Worm (Caenorhabditis elegans) whole organism, young adult: ENCODE results near the gene exc-1.

Source experiments
- F33H1.4 ChIP-seq: fragments of 200-800 bp; sonication (Bioruptor generic); IDR thresholded peaks from 2 replicates; pipeline ENCODE4 v1.3.6; 2022; ENCODE audit warnings: missing genetic modification reagents, missing genetic modification characterization, missing compliant biosample characterization
- F57C9.4 ChIP-seq: sonication (generic microtip); optimal IDR thresholded peaks from 2 replicates; lab custom pipeline; 2017; ENCODE audit warnings: mild to moderate bottlenecking, missing genetic modification characterization, missing compliant biosample characterization
- ama-1 ChIP-seq, 3 experiments: fragments of 150-350 bp in 1 of 3; sonication (generic microtip) in 2 of 3; optimal IDR thresholded peaks; 2 replicates each; lab custom pipeline; 2014 to 2018; ENCODE audit warnings: missing biosample characterization in 2 of 3, missing genetic modification characterization in 2 of 3, missing genetic modification reagents in 2 of 3
- attf-3 ChIP-seq: fragments of 200-800 bp; sonication (Bioruptor generic); conservative IDR thresholded peaks from 2 replicates; pipeline ENCODE4 v1.3.6; 2022; ENCODE audit warnings: missing genetic modification reagents, missing genetic modification characterization, missing compliant biosample characterization
- ceh-91 ChIP-seq: fragments of 200-800 bp; sonication (Bioruptor generic); IDR thresholded peaks from 2 replicates; pipeline ENCODE4 v1.3.6; 2022; ENCODE audit warnings: missing genetic modification reagents, missing genetic modification characterization, missing compliant biosample characterization
- mxl-1 ChIP-seq: sonication (generic microtip); optimal IDR thresholded peaks from 2 replicates; lab custom pipeline; 2016; ENCODE audit warnings: missing genetic modification characterization, missing compliant biosample characterization
- unc-130 ChIP-seq: sonication (generic microtip); optimal IDR thresholded peaks from 2 replicates; lab custom pipeline; 2016; ENCODE audit warnings: missing genetic modification reagents, missing genetic modification characterization, missing compliant biosample characterization

DNA sequence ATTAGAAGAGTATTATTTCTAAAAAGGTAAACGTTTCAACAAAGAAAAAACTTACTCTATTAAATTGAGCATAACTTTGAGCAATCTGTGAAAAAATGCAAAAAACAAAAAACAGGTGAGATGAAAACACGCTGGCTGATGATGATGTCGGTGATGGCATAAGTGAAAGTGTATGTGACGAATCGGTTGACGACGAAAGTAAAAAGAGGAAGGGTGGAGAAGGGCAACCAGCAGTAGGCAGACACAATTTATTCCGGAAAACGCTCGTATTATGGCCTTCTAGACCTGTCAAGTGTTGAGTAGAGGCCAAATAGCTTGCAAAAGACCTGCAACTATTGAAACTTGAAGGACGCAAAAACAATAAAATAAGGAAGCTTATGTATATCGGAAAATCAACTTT is 49.3 kb downstream of the exc-1 start, which contains the start of gene nas-13:
- TF ChIP-seq mxl-1 (tag; lab: Kevin White, UChicago) (no peak), F57C9.4 (tag; lab: Kevin White, UChicago) (no peak), attf-3 (no peak), ama-1 (optimal IDR thresholded peaks at IDR 0.05; lab: Kevin White, UChicago) (no peak), ama-1 (GFP tag; optimal IDR thresholded peaks at IDR 0.05; lab: Kevin White, UChicago) (no peak), unc-130 (GFP tag; lab: Kevin White, UChicago) (no peak), F33H1.4 (GFP tag; lab: Robert Waterston, UW) (no peak), ceh-91 (no peak)
